Worm (Caenorhabditis elegans): ENCODE data around the gene srw-21.

The srw-21 gene

DNA sequence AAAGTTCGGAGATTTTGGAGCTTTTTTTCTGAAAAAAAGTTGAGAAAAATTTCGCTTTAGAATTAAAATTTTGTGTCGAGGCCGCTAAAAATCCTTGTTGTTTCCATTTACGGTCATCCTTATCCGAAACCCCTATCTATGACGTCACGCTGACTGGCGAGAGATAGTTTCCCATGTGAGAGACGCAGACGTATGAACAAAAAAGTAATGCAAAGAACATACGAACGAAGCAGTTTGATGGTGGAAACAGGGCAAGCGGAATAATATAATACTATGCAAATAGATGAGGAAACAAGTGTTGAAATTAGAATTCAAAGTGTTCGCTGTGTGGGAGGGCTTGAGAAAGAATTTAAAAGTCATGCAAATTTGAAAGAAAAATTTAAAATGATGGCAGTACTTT lies 11.2 kb downstream of the srw-21 start:
- TF ChIP-seq nhr-23 (tag; optimal IDR thresholded peaks at IDR 0.05) (no peak), ceh-82 (tag; optimal IDR thresholded peaks at IDR 0.05) (no peak), nhr-6 (tag; optimal IDR thresholded peaks at IDR 0.05) (no peak), elt-1 (tag; optimal IDR thresholded peaks at IDR 0.05) (no peak), fos-1 (tag; optimal IDR thresholded peaks at IDR 0.05) (peak; percentile 36), sma-9 (GFP tag; optimal IDR thresholded peaks at IDR 0.05) (peak; percentile 41), sma-9 (tag; optimal IDR thresholded peaks at IDR 0.05) (no peak), unc-39 (tag; optimal IDR thresholded peaks at IDR 0.05) (no peak), alr-1 (tag; optimal IDR thresholded peaks at IDR 0.05) (no peak), mab-5 (tag; optimal IDR thresholded peaks at IDR 0.05) (no peak), nhr-129 (tag; optimal IDR thresholded peaks at IDR 0.05) (no peak), lin-39 (tag; optimal IDR thresholded peaks at IDR 0.05) (no peak), egl-27 (tag; optimal IDR thresholded peaks at IDR 0.05) (no peak), lin-11 (tag; optimal IDR thresholded peaks at IDR 0.05) (no peak), F13H6.1 (tag; optimal IDR thresholded peaks at IDR 0.05) (no peak), aly-2 (tag; optimal IDR thresholded peaks at IDR 0.05) (no peak)

ce11 chrV:15503603-15504002 lies 15.7 kb downstream of the srw-21 start:
- TF ChIP-seq skn-1 (tag; optimal IDR thresholded peaks at IDR 0.05) (no peak), nhr-23 (tag; optimal IDR thresholded peaks at IDR 0.05) (no peak), elt-1 (tag; optimal IDR thresholded peaks at IDR 0.05) (no peak), Y55F3AM.14 (GFP tag; optimal IDR thresholded peaks at IDR 0.05) (no peak), nhr-21 (tag; optimal IDR thresholded peaks at IDR 0.05) (no peak), crh-2 (tag; optimal IDR thresholded peaks at IDR 0.05) (no peak), aly-2 (tag; optimal IDR thresholded peaks at IDR 0.05) (no peak), gmeb-1 (tag; optimal IDR thresholded peaks at IDR 0.05) (no peak), ztf-4 (tag; optimal IDR thresholded peaks at IDR 0.05) (no peak), nhr-129 (tag; optimal IDR thresholded peaks at IDR 0.05) (no peak), lin-11 (tag; optimal IDR thresholded peaks at IDR 0.05) (no peak), sma-3 (GFP tag; optimal IDR thresholded peaks at IDR 0.05) (no peak), nhr-11 (tag; optimal IDR thresholded peaks at IDR 0.05) (no peak), blmp-1 (tag; optimal IDR thresholded peaks at IDR 0.05; ENCODE audit: insufficient read depth) (no peak), R02D3.7 (tag; optimal IDR thresholded peaks at IDR 0.05) (no peak), ZK546.5 (tag; optimal IDR thresholded peaks at IDR 0.05) (no peak), nhr-6 (tag; optimal IDR thresholded peaks at IDR 0.05) (no peak), C34F6.9 (tag; optimal IDR thresholded peaks at IDR 0.05) (no peak), egl-27 (tag; optimal IDR thresholded peaks at IDR 0.05) (no peak), nhr-25 (tag; optimal IDR thresholded peaks at IDR 0.05) (no peak)

DNA sequence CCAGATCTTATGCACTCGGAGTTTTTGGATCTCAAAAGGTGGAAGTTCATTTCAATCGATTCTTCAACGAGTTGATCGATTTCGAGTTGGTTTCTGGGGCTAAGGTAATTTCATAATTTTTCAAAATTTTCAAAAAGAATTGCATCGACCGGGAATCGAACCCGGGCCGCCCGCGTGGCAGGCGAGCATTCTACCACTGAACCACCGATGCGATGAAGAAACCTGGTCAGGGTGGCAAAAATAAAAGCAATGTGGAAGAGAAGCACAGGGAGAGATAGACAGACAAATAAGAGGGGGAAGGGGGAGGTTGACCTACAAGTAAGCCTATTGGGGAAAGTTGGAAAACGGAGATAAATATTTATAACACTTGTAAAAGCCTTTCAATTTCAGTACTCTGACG lies 17.2 kb downstream of the srw-21 start:
- TF ChIP-seq ztf-4 (tag; optimal IDR thresholded peaks at IDR 0.05): no peak
- TF ChIP-seq unc-62 (GFP tag; optimal IDR thresholded peaks at IDR 0.05): no peak
- no peak for TF ChIP-seq alr-1 (tag; optimal IDR thresholded peaks at IDR 0.05)
- TF ChIP-seq mab-5 (tag; optimal IDR thresholded peaks at IDR 0.05): no peak
- peak; percentile 84 for TF ChIP-seq crh-2 (tag; optimal IDR thresholded peaks at IDR 0.05)
- no peak for TF ChIP-seq dmd-4 (tag; optimal IDR thresholded peaks at IDR 0.05)
- no peak for TF ChIP-seq skn-1 (tag; optimal IDR thresholded peaks at IDR 0.05)
- TF ChIP-seq sma-9 (GFP tag; optimal IDR thresholded peaks at IDR 0.05): peak; percentile 22
- TF ChIP-seq sma-9 (tag; optimal IDR thresholded peaks at IDR 0.05): no peak
- peak; percentile 43 for TF ChIP-seq nhr-129 (tag; optimal IDR thresholded peaks at IDR 0.05)
- no peak for TF ChIP-seq nhr-6 (tag; optimal IDR thresholded peaks at IDR 0.05)
- TF ChIP-seq nhr-10 (tag; optimal IDR thresholded peaks at IDR 0.05): no peak
- no peak for TF ChIP-seq ceh-82 (tag; optimal IDR thresholded peaks at IDR 0.05)
- no peak for TF ChIP-seq unc-55 (GFP tag; optimal IDR thresholded peaks at IDR 0.05)
- TF ChIP-seq snpc-4 (tag; optimal IDR thresholded peaks at IDR 0.05): peak; percentile 17
- no peak for TF ChIP-seq R02D3.7 (tag; optimal IDR thresholded peaks at IDR 0.05)
- no peak for TF ChIP-seq mdl-1 (tag; optimal IDR thresholded peaks at IDR 0.05)
- TF ChIP-seq ama-1 (optimal IDR thresholded peaks at IDR 0.05): no peak
- TF ChIP-seq lsy-2 (tag; optimal IDR thresholded peaks at IDR 0.05): peak in 1 of 2 experiments; percentile 28
- no peak for TF ChIP-seq nhr-23 (tag; optimal IDR thresholded peaks at IDR 0.05)
- no peak for TF ChIP-seq nhr-21 (tag; optimal IDR thresholded peaks at IDR 0.05)
- no peak for TF ChIP-seq nhr-77 (tag; optimal IDR thresholded peaks at IDR 0.05)
- no peak for TF ChIP-seq elt-1 (tag; optimal IDR thresholded peaks at IDR 0.05)
- TF ChIP-seq ceh-16 (tag; optimal IDR thresholded peaks at IDR 0.05): no peak
- no peak for TF ChIP-seq Y55F3AM.14 (GFP tag; optimal IDR thresholded peaks at IDR 0.05)
- peak; percentile 48 for TF ChIP-seq sma-3 (GFP tag; optimal IDR thresholded peaks at IDR 0.05)
- TF ChIP-seq unc-39 (tag; optimal IDR thresholded peaks at IDR 0.05): no peak
- TF ChIP-seq ztf-11 (tag; optimal IDR thresholded peaks at IDR 0.05): no peak
- TF ChIP-seq lin-13 (GFP tag; optimal IDR thresholded peaks at IDR 0.05): no peak
- TF ChIP-seq peb-1 (tag; optimal IDR thresholded peaks at IDR 0.05): no peak
- TF ChIP-seq lin-39 (tag; optimal IDR thresholded peaks at IDR 0.05): no peak
- no peak for TF ChIP-seq blmp-1 (tag; optimal IDR thresholded peaks at IDR 0.05; ENCODE audit: insufficient read depth)
- no peak for TF ChIP-seq nhr-11 (tag; optimal IDR thresholded peaks at IDR 0.05)
- TF ChIP-seq sem-4 (tag; optimal IDR thresholded peaks at IDR 0.05): no peak
- no peak for TF ChIP-seq zag-1 (tag; optimal IDR thresholded peaks at IDR 0.05)
- TF ChIP-seq lin-11 (tag; optimal IDR thresholded peaks at IDR 0.05): peak; percentile 42
- TF ChIP-seq ztf-1 (GFP tag; conservative IDR thresholded peaks at IDR 0.05): no peak
- TF ChIP-seq C34F6.9 (tag; optimal IDR thresholded peaks at IDR 0.05): no peak
- TF ChIP-seq elt-3 (tag; optimal IDR thresholded peaks at IDR 0.05): no peak
- no peak for TF ChIP-seq nhr-237 (tag; optimal IDR thresholded peaks at IDR 0.05)
- TF ChIP-seq mbf-1 (tag; optimal IDR thresholded peaks at IDR 0.05): no peak
- TF ChIP-seq nhr-25 (tag; optimal IDR thresholded peaks at IDR 0.05): no peak
